Worm (Caenorhabditis elegans) whole organism, mixed stage, embryonic: ENCODE measurements around the gene F34D6.1.
"Not testable (repeated sequence)": the region's sequence is repeated elsewhere in the genome, so short reads cannot be mapped to it uniquely, and the experiment has no call there.

ENCODE experiments used
- M03D4.4 ChIP-seq: sonication (generic microtip); optimal IDR thresholded peaks from 2 replicates; lab custom pipeline; 2017; ENCODE audit warnings: mild to moderate bottlenecking, missing genetic modification characterization, missing compliant biosample characterization
- bed-3 ChIP-seq: fragments of 200-800 bp; sonication (Bioruptor generic); optimal IDR thresholded peaks from 3 replicates; lab custom pipeline; 2018; ENCODE audit warnings: mild to moderate bottlenecking, missing genetic modification characterization, moderate library complexity, missing compliant biosample characterization
- ceh-39 ChIP-seq: fragments of 150-350 bp; optimal IDR thresholded peaks from 2 replicates; lab custom pipeline; 2014; ENCODE audit warnings: missing biosample characterization, missing genetic modification characterization
- ceh-83 ChIP-seq: fragments of 200-800 bp; sonication (Bioruptor generic); optimal IDR thresholded peaks from 2 replicates; lab custom pipeline; 2018; ENCODE audit warnings: mild to moderate bottlenecking, missing genetic modification characterization, missing compliant biosample characterization
- ces-1 ChIP-seq: fragments of 150-350 bp; optimal IDR thresholded peaks from 2 replicates; lab custom pipeline; 2014; ENCODE audit warnings: missing biosample characterization, missing genetic modification reagents, missing genetic modification characterization
- drap-1 ChIP-seq: fragments of 200-800 bp; sonication (Bioruptor generic); optimal IDR thresholded peaks from 3 replicates; lab custom pipeline; 2018; ENCODE audit warnings: mild to moderate bottlenecking, missing genetic modification characterization, missing compliant biosample characterization
- elt-1 ChIP-seq: sonication (generic microtip); optimal IDR thresholded peaks from 2 replicates; lab custom pipeline; 2017; ENCODE audit warnings: missing genetic modification characterization, mild to moderate bottlenecking, missing compliant biosample characterization, antibody characterized with exemption, moderate library complexity, borderline replicate concordance; ENCODE audit not compliant: insufficient read depth
- elt-3 ChIP-seq: fragments of 150-350 bp; optimal IDR thresholded peaks from 2 replicates; lab custom pipeline; 2014; ENCODE audit warnings: missing biosample characterization, missing genetic modification characterization
- flh-1 ChIP-seq: fragments of 200-800 bp; sonication (Bioruptor generic); optimal IDR thresholded peaks from 2 replicates; lab custom pipeline; 2018; ENCODE audit warnings: mild to moderate bottlenecking, missing genetic modification characterization, moderate library complexity, missing compliant biosample characterization
- ham-2 ChIP-seq: fragments of 200-800 bp; sonication (Bioruptor generic); optimal IDR thresholded peaks from 2 replicates; lab custom pipeline; 2018; ENCODE audit warnings: mild to moderate bottlenecking, missing genetic modification characterization, missing compliant biosample characterization
- hlh-1 ChIP-seq: fragments of 150-350 bp; optimal IDR thresholded peaks from 2 replicates; lab custom pipeline; 2014; ENCODE audit warnings: missing biosample characterization, missing genetic modification reagents, missing genetic modification characterization
- mab-5 ChIP-seq: fragments of 150-350 bp; optimal IDR thresholded peaks from 2 replicates; lab custom pipeline; 2014; ENCODE audit warnings: missing biosample characterization, missing genetic modification characterization
- mep-1 ChIP-seq: fragments of 150-350 bp; optimal IDR thresholded peaks from 2 replicates; lab custom pipeline; 2017; ENCODE audit warnings: missing biosample characterization, missing genetic modification reagents, missing genetic modification characterization, inconsistent platforms
- mls-2 ChIP-seq: sonication (generic microtip); optimal IDR thresholded peaks from 2 replicates; lab custom pipeline; 2016; ENCODE audit warnings: mild to moderate bottlenecking, missing genetic modification characterization, moderate library complexity, missing compliant biosample characterization
- nhr-12 ChIP-seq: fragments of 150-350 bp; optimal IDR thresholded peaks from 2 replicates; lab custom pipeline; 2014; ENCODE audit warnings: missing biosample characterization, missing genetic modification characterization
- nhr-2 ChIP-seq: fragments of 150-350 bp; optimal IDR thresholded peaks from 2 replicates; lab custom pipeline; 2014; ENCODE audit warnings: missing biosample characterization, missing genetic modification characterization
- nhr-237 ChIP-seq: fragments of 150-350 bp; optimal IDR thresholded peaks from 2 replicates; lab custom pipeline; 2014; ENCODE audit warnings: missing biosample characterization, missing genetic modification characterization
- nhr-28 ChIP-seq: fragments of 150-350 bp; optimal IDR thresholded peaks from 2 replicates; lab custom pipeline; 2014; ENCODE audit warnings: missing biosample characterization, missing genetic modification characterization
- nhr-76 ChIP-seq: sonication (generic microtip); optimal IDR thresholded peaks from 2 replicates; lab custom pipeline; 2017; ENCODE audit warnings: missing biosample characterization, missing genetic modification characterization
- pha-4 ChIP-seq: fragments of 150-350 bp; optimal IDR thresholded peaks from 2 replicates; lab custom pipeline; 2018; ENCODE audit warnings: missing biosample characterization, missing genetic modification reagents, missing genetic modification characterization
- sem-2 ChIP-seq: fragments of 200-800 bp; sonication (Bioruptor generic); optimal IDR thresholded peaks from 2 replicates; lab custom pipeline; 2018; ENCODE audit warnings: mild to moderate bottlenecking, missing genetic modification characterization, missing compliant biosample characterization
- snpc-4 ChIP-seq: fragments of 150-350 bp; optimal IDR thresholded peaks from 2 replicates; lab custom pipeline; 2014; ENCODE audit warnings: missing biosample characterization, missing genetic modification characterization
- sptf-1 ChIP-seq: sonication (generic microtip); optimal IDR thresholded peaks from 2 replicates; lab custom pipeline; 2017; ENCODE audit warnings: mild to moderate bottlenecking, missing genetic modification characterization, moderate library complexity, missing compliant biosample characterization
- unc-120 ChIP-seq: sonication (generic microtip); optimal IDR thresholded peaks from 2 replicates; lab custom pipeline; 2017; ENCODE audit warnings: missing genetic modification characterization, missing compliant biosample characterization; ENCODE audit not compliant: poor library complexity, severe bottlenecking
- unc-39 ChIP-seq: fragments of 150-350 bp; optimal IDR thresholded peaks from 2 replicates; lab custom pipeline; 2014; ENCODE audit warnings: missing biosample characterization, missing genetic modification characterization
- unc-62 ChIP-seq: fragments of 150-350 bp; optimal IDR thresholded peaks from 2 replicates; lab custom pipeline; 2014; ENCODE audit warnings: missing biosample characterization, missing genetic modification reagents, missing genetic modification characterization
- zip-8 ChIP-seq: fragments of 150-350 bp; optimal IDR thresholded peaks from 2 replicates; lab custom pipeline; 2014; ENCODE audit warnings: missing biosample characterization, missing genetic modification characterization
- ztf-11 ChIP-seq: fragments of 150-350 bp; optimal IDR thresholded peaks from 2 replicates; lab custom pipeline; 2014; ENCODE audit warnings: missing biosample characterization, missing genetic modification characterization

Gene F34D6.1

ce11 chrII:2684783-2685182 is 3.8 kb upstream of the F34D6.1 start:
- TF ChIP-seq mab-5 (tag; lab: Kevin White, UChicago) (no peak), pha-4 (tag; lab: Kevin White, UChicago) (no peak), ham-2 (GFP tag; lab: Kevin White, UChicago) (no peak), nhr-2 (tag; lab: Kevin White, UChicago) (no peak), sem-2 (GFP tag; lab: Kevin White, UChicago) (no peak), zip-8 (no peak), unc-62 (GFP tag; lab: Kevin White, UChicago) (no peak), nhr-28 (tag; lab: Kevin White, UChicago) (no peak), ceh-39 (tag; lab: Kevin White, UChicago) (no peak), nhr-12 (no peak), drap-1 (no peak), mep-1 (tag; lab: Kevin White, UChicago) (no peak), elt-1 (tag; lab: Kevin White, UChicago) (no peak)

DNA sequence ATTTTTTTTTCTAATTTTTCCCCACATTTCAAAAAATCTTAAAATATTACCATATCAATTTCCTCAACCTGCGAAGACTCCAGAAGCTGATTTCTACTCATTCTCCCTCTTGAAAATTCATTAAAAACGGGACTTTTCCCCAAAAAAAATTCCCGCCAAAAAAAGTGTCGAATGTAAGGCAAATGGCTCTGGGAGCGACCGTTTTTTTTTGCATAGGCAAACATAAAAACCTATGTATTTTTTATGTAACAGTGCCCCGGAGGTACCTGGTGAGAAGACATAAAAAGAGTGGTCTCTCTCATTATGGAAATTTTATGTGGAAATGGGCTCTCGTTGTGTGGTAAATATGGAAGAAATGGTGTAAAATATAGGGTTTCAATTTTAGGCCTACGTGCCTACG is 3.2 kb upstream of the F34D6.1 start, which contains the start of gene ceh-87:
Gene ceh-87, minus strand, starts transcription at position 101 of the 400 bp plus-strand sequence.
- TF ChIP-seq zip-8 (no peak), nhr-76 (tag; lab: Kevin White, UChicago) (no peak), bed-3 (GFP tag; lab: Kevin White, UChicago) (no peak), mls-2 (tag; lab: Kevin White, UChicago) (no peak), sptf-1 (tag; lab: Kevin White, UChicago) (no peak)

DNA sequence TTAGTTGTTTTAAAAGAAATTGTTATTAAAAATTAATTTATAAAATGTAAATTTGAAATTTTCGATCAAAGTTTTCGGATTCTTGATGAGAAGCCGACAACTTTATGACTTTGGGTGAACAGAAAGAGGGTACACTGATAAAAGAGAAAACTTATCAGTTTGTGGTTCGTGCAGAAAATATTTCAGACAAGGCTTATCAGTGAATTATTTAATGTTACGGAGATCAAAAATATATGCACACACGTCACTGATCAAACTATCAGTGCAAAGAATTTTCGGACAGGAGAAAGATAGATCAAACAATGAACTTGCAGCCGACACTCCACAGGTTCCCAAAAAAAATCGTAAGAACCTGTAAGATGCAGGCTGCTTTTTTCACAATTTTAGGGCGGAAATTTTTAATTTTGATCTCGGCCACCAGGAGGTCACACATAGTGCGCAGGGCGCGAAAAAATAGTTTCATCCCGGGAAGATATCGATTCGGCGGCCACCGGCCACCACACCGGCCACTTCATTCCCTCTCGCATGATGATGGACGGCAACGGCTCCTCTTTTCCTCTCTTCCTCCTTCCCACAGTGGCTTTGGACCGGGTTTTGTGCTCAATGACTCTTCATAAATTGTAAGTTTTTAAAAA is 3.4 kb downstream of the F34D6.1 start, which contains the start of gene F22E5.17:
Gene F22E5.17, plus strand, starts transcription at position 508 of the 635 bp plus-strand sequence.
- TF ChIP-seq ceh-83 (GFP tag; lab: Kevin White, UChicago) (no peak), hlh-1 (no peak), nhr-237 (tag; lab: Kevin White, UChicago) (no peak), pha-4 (tag; lab: Kevin White, UChicago) (no peak), sptf-1 (tag; lab: Kevin White, UChicago) (no peak), nhr-2 (tag; lab: Kevin White, UChicago) (no peak)

DNA sequence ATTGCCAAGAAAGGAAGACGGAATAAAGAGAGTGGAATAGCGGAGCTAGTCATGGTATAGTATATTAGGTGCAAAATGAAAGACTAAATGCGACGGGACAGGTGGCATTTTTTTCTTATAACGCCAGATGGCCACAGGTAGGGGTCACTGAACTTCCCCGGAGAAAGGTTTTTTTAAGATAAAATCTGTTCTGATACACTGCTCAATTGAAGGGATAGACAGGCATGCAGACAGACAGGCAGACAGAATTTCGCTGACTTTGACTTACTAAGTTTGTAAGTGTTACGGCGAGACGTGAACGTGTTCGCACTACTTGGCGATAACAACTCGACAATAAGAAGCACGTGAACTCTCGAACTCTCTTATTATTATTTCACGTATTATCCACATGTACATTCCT is 7.5 kb downstream of the F34D6.1 start, which contains the start of the genes F22E5.20 and F22E5.1:
Gene F22E5.20, minus strand, starts transcription at position 101 of the 400 bp plus-strand sequence.
Gene F22E5.1, plus strand, starts transcription at position 242 of the 400 bp plus-strand sequence.
- not testable (repeated sequence) for TF ChIP-seq mls-2 (tag; lab: Kevin White, UChicago); elt-3; pha-4 (tag; lab: Kevin White, UChicago)
- TF ChIP-seq, all 35 proteins: peak for 0; not testable (repeated sequence) for 35

ce11 chrII:2672320-2672719 is 8.7 kb downstream of the F34D6.1 start, which contains the start of gene sri-57:
TSS of gene sri-57 (minus strand) at chrII:2672420.
- not testable (repeated sequence) for TF ChIP-seq ceh-83 (GFP tag; lab: Kevin White, UChicago); pha-4 (tag; lab: Kevin White, UChicago); unc-62 (GFP tag; lab: Kevin White, UChicago)
- TF ChIP-seq, all 35 proteins: peak for 0; not testable (repeated sequence) for 35

- TF ChIP-seq nhr-28 (tag; lab: Kevin White, UChicago) (no peak), mab-5 (tag; lab: Kevin White, UChicago) (no peak), flh-1 (no peak), snpc-4 (no peak), unc-62 (GFP tag; lab: Kevin White, UChicago) (no peak), ceh-39 (tag; lab: Kevin White, UChicago) (no peak), unc-39 (tag; lab: Kevin White, UChicago) (no peak), nhr-237 (tag; lab: Kevin White, UChicago) (no peak), M03D4.4 (tag; lab: Kevin White, UChicago) (no peak), drap-1 (no peak), zip-8 (no peak), ztf-11 (tag; lab: Kevin White, UChicago) (no peak), sem-2 (GFP tag; lab: Kevin White, UChicago) (no peak), hlh-1 (no peak), unc-120 (tag; lab: Kevin White, UChicago) (no peak), ces-1 (GFP tag; lab: Kevin White, UChicago) (no peak), pha-4 (tag; lab: Kevin White, UChicago) (no peak)
These were observed 15.4 kb downstream of the F34D6.1 start, which contains the start of gene F22E5.22 for ce11 chrII:2665606-2666005. TSS of gene F22E5.22 (plus strand) at chrII:2665906.
